Worm (Caenorhabditis elegans): ENCODE data around the gene F54D8.10.
"Not testable (repeated sequence)": the region's sequence is repeated elsewhere in the genome, so short reads cannot be mapped to it uniquely, and the experiment has no call there.

DNA sequence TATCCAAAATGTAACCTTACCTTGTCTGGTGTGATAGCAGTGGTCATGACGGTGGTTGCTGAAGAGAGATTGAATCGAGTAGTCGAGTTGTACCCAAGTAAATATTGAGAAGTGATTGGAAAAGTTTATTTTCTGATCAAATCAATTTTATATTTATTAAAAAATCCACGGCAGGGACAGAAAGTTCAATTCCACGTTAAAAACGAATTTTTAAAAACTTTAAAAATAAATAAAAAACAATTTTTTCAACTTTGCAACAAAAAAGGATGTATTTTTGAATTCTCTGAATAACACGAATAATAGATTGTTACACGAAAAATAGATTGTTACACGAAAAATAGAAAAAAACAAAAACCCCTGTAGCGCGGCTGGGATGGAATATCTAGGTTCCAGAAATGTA, 38.9 kb upstream of the F54D8.10 start, which contains the start of gene C45G9.9:
- not testable (repeated sequence) for TF ChIP-seq ama-1 (optimal IDR thresholded peaks at IDR 0.05); flt-1 (GFP tag; IDR thresholded peaks at IDR 0.05); B0310.2 (tag; optimal IDR thresholded peaks at IDR 0.05); tra-4 (tag; optimal IDR thresholded peaks at IDR 0.05); hmg-4 (GFP tag; optimal IDR thresholded peaks at IDR 0.05); sea-1 (GFP tag; conservative IDR thresholded peaks at IDR 0.05); hmbx-1 (tag; optimal IDR thresholded peaks at IDR 0.05); scrt-1 (GFP tag; IDR thresholded peaks at IDR 0.05); ceh-36 (tag; optimal IDR thresholded peaks at IDR 0.05); pes-1 (GFP tag; IDR thresholded peaks at IDR 0.05)

Data from whole organism, early embryonic.